Fruit fly (Drosophila melanogaster) whole organism, embryonic: Measurements from ENCODE around the gene SmD2.

Experiments
- BEAF-32 ChIP-seq: fragments of 200-800 bp; sonication (Bioruptor generic); optimal IDR thresholded peaks from 3 replicates; lab custom pipeline; 2017; ENCODE audit warnings: missing biosample characterization, missing genetic modification characterization, mild to moderate bottlenecking, moderate library complexity, missing genetic modification reagents
- Bgb ChIP-seq: fragments of 200-800 bp; sonication (Bioruptor generic); IDR thresholded peaks from 2 replicates; pipeline ENCODE4 v1.3.6; 2022; ENCODE audit warnings: missing biosample characterization, missing genetic modification characterization; ENCODE audit not compliant: partially characterized antibody
- CG10147 ChIP-seq: fragments of 200-800 bp; sonication (Bioruptor generic); optimal IDR thresholded peaks from 2 replicates; lab custom pipeline; 2019; ENCODE audit warnings: missing biosample characterization, mild to moderate bottlenecking, missing genetic modification characterization, moderate library complexity
- CG10366 ChIP-seq: fragments of 200-800 bp; sonication (Bioruptor generic); IDR thresholded peaks from 2 replicates; pipeline ENCODE4 v1.3.6; 2022; ENCODE audit warnings: missing biosample characterization, missing genetic modification characterization
- CG10654 ChIP-seq: fragments of 200-800 bp; sonication (Bioruptor generic); optimal IDR thresholded peaks from 2 replicates; lab custom pipeline; 2016; ENCODE audit warnings: missing biosample characterization, missing genetic modification characterization
- CG11398 ChIP-seq: fragments of 200-800 bp; sonication (Bioruptor generic); optimal IDR thresholded peaks from 2 replicates; lab custom pipeline; 2016; ENCODE audit warnings: missing biosample characterization, missing genetic modification characterization
- CG1233 ChIP-seq: fragments of 200-800 bp; sonication (Bioruptor generic); optimal IDR thresholded peaks from 4 replicates; lab custom pipeline; 2018; ENCODE audit warnings: missing biosample characterization, mild to moderate bottlenecking, missing genetic modification characterization
- CG12391 ChIP-seq: fragments of 200-800 bp; sonication (Bioruptor generic); optimal IDR thresholded peaks from 3 replicates; lab custom pipeline; 2018; ENCODE audit warnings: missing biosample characterization, mild to moderate bottlenecking, missing genetic modification characterization, moderate library complexity
- CG13775 ChIP-seq: fragments of 200-800 bp; sonication (Bioruptor generic); optimal IDR thresholded peaks from 3 replicates; lab custom pipeline; 2017; ENCODE audit warnings: missing biosample characterization, mild to moderate bottlenecking, missing genetic modification characterization
- CG14050 ChIP-seq: fragments of 200-800 bp; sonication (Bioruptor generic); IDR thresholded peaks from 3 replicates; pipeline ENCODE4 v1.3.6; 2022; ENCODE audit warnings: missing biosample characterization, missing genetic modification characterization
- CG17359 ChIP-seq: fragments of 200-800 bp; sonication (Bioruptor generic); optimal IDR thresholded peaks from 3 replicates; lab custom pipeline; 2018; ENCODE audit warnings: missing biosample characterization, mild to moderate bottlenecking, missing genetic modification characterization, moderate library complexity
- CG17568 ChIP-seq: fragments of 200-800 bp; sonication (Bioruptor generic); optimal IDR thresholded peaks from 2 replicates; lab custom pipeline; 2018; ENCODE audit warnings: missing biosample characterization, mild to moderate bottlenecking, missing genetic modification characterization, moderate library complexity
- CG3065 ChIP-seq: fragments of 200-800 bp; sonication (Bioruptor generic); optimal IDR thresholded peaks from 2 replicates; lab custom pipeline; 2016; ENCODE audit warnings: missing biosample characterization, missing genetic modification characterization
- CG3726 ChIP-seq: fragments of 200-800 bp; sonication (Bioruptor generic); IDR thresholded peaks from 3 replicates; pipeline ENCODE4, ENCODE4 v1.3.6; 2022; ENCODE audit warnings: missing biosample characterization, missing genetic modification characterization
- CG4730 ChIP-seq: fragments of 200-800 bp; sonication (Bioruptor generic); IDR thresholded peaks from 2 replicates; pipeline ENCODE4 v1.3.6; 2022; ENCODE audit warnings: missing biosample characterization, missing genetic modification characterization
- CG5953 ChIP-seq: fragments of 200-800 bp; sonication (Bioruptor generic); IDR thresholded peaks from 2 replicates; pipeline ENCODE4 v1.3.6; 2022; ENCODE audit warnings: missing biosample characterization, missing genetic modification characterization
- CG6175 ChIP-seq: fragments of 200-800 bp; sonication (Bioruptor generic); IDR thresholded peaks from 3 replicates; pipeline ENCODE4 v1.3.6; 2022; ENCODE audit warnings: missing biosample characterization, missing genetic modification characterization
- CG6272 ChIP-seq: fragments of 200-800 bp; sonication (Bioruptor generic); IDR thresholded peaks from 2 replicates; pipeline ENCODE4 v1.3.6; 2022; ENCODE audit warnings: missing biosample characterization, missing genetic modification characterization
- CG7271 ChIP-seq: fragments of 200-800 bp; sonication (Bioruptor generic); optimal IDR thresholded peaks from 2 replicates; lab custom pipeline; 2018; ENCODE audit warnings: missing biosample characterization, mild to moderate bottlenecking, missing genetic modification characterization, moderate library complexity
- CG7372 ChIP-seq: fragments of 200-800 bp; sonication (Bioruptor generic); IDR thresholded peaks from 2 replicates; pipeline ENCODE4 v1.3.6; 2022; ENCODE audit warnings: missing biosample characterization, missing genetic modification characterization
- CG7963 ChIP-seq: fragments of 200-800 bp; sonication (Bioruptor generic); IDR thresholded peaks from 3 replicates; pipeline ENCODE4 v1.3.6; 2022; ENCODE audit warnings: missing biosample characterization, missing genetic modification characterization; ENCODE audit not compliant: partially characterized antibody
- CG8089 ChIP-seq: fragments of 200-800 bp; sonication (Bioruptor generic); optimal IDR thresholded peaks from 3 replicates; lab custom pipeline; 2016; ENCODE audit warnings: missing biosample characterization, missing genetic modification characterization
- CG8765 ChIP-seq: fragments of 200-800 bp; sonication (Bioruptor generic); IDR thresholded peaks from 2 replicates; pipeline ENCODE4 v1.3.6; 2022; ENCODE audit warnings: missing biosample characterization, missing genetic modification characterization
- CG8924 ChIP-seq: fragments of 200-800 bp; optimal IDR thresholded peaks from 3 replicates; lab custom pipeline; 2019; ENCODE audit warnings: missing biosample characterization, mild to moderate bottlenecking, missing genetic modification characterization, moderate library complexity
- CG9797 ChIP-seq: fragments of 200-800 bp; sonication (Bioruptor generic); optimal IDR thresholded peaks from 3 replicates; lab custom pipeline; 2018; ENCODE audit warnings: missing biosample characterization, mild to moderate bottlenecking, missing genetic modification characterization
- CkIIα-i1 ChIP-seq: fragments of 200-800 bp; sonication (Bioruptor generic); IDR thresholded peaks from 2 replicates; pipeline ENCODE4 v1.3.6; 2022; ENCODE audit warnings: missing biosample characterization, missing genetic modification characterization
- D19B ChIP-seq: fragments of 200-800 bp; sonication (Bioruptor generic); optimal IDR thresholded peaks from 2 replicates; lab custom pipeline; 2017; ENCODE audit warnings: missing biosample characterization, mild to moderate bottlenecking, missing genetic modification characterization
- Jarid2 ChIP-seq: fragments of 200-800 bp; sonication (Bioruptor generic); optimal IDR thresholded peaks from 3 replicates; lab custom pipeline; 2017; ENCODE audit warnings: mild to moderate bottlenecking, missing biosample characterization, missing genetic modification reagents, missing genetic modification characterization
- Lhr ChIP-seq: fragments of 200-800 bp; sonication (Bioruptor generic); optimal IDR thresholded peaks from 3 replicates; lab custom pipeline; 2017; ENCODE audit warnings: mild to moderate bottlenecking, missing biosample characterization, missing genetic modification reagents, missing genetic modification characterization
- Mad ChIP-seq: fragments of 200-800 bp; sonication (Bioruptor generic); optimal IDR thresholded peaks from 2 replicates; lab custom pipeline; 2016; ENCODE audit warnings: missing biosample characterization, missing genetic modification characterization
- Med ChIP-seq: fragments of 200-800 bp; sonication (Bioruptor generic); peaks from one replicate; lab custom pipeline; 2016; ENCODE audit warnings: missing biosample characterization, missing genetic modification characterization, mild to moderate bottlenecking, inconsistent platforms, moderate library complexity
- Meics ChIP-seq: fragments of 200-800 bp; sonication (Bioruptor generic); optimal IDR thresholded peaks from 2 replicates; lab custom pipeline; 2017; ENCODE audit warnings: missing biosample characterization, mild to moderate bottlenecking, missing genetic modification characterization
- Myb ChIP-seq: fragments of 200-800 bp; sonication (Bioruptor generic); optimal IDR thresholded peaks from 2 replicates; lab custom pipeline; 2016; ENCODE audit warnings: missing biosample characterization, missing genetic modification characterization
- Optix ChIP-seq: fragments of 200-800 bp; sonication (Bioruptor generic); IDR thresholded peaks from 3 replicates; pipeline ENCODE4 v1.3.6; 2022; ENCODE audit warnings: missing biosample characterization, missing genetic modification characterization
- Sox102F ChIP-seq: fragments of 200-800 bp; sonication (Bioruptor generic); optimal IDR thresholded peaks from 2 replicates; lab custom pipeline; 2018; ENCODE audit warnings: missing biosample characterization, mild to moderate bottlenecking, missing genetic modification characterization, moderate library complexity
- btn ChIP-seq: fragments of 200-800 bp; sonication (Bioruptor generic); optimal IDR thresholded peaks from 2 replicates; lab custom pipeline; 2016; ENCODE audit warnings: missing biosample characterization, missing genetic modification characterization
- chif ChIP-seq, 2 experiments: fragments of 200-800 bp; sonication (Bioruptor generic); optimal IDR thresholded peaks; 3 replicates each; lab custom pipeline; 2016; ENCODE audit warnings: missing biosample characterization in 2 of 2, missing genetic modification characterization in 2 of 2
- corto ChIP-seq: fragments of 200-800 bp; sonication (Bioruptor generic); optimal IDR thresholded peaks from 2 replicates; lab custom pipeline; 2016; ENCODE audit warnings: missing biosample characterization, mild to moderate bottlenecking, missing genetic modification characterization, moderate library complexity
- dati ChIP-seq: fragments of 200-800 bp; sonication (Bioruptor generic); IDR thresholded peaks from 2 replicates; pipeline ENCODE4 v1.3.6; 2022; ENCODE audit warnings: missing biosample characterization, missing genetic modification characterization
- dimm ChIP-seq: fragments of 200-800 bp; sonication (Bioruptor generic); IDR thresholded peaks from 2 replicates; pipeline ENCODE4 v1.3.6; 2022; ENCODE audit warnings: missing biosample characterization, missing genetic modification characterization
- gem ChIP-seq: fragments of 200-800 bp; sonication (Bioruptor generic); optimal IDR thresholded peaks from 2 replicates; lab custom pipeline; 2019; ENCODE audit warnings: missing biosample characterization, mild to moderate bottlenecking, missing genetic modification characterization, moderate library complexity
- gfzf ChIP-seq: fragments of 200-800 bp; sonication (Bioruptor generic); optimal IDR thresholded peaks from 2 replicates; lab custom pipeline; 2016; ENCODE audit warnings: missing biosample characterization, mild to moderate bottlenecking, missing genetic modification characterization, moderate library complexity
- hb ChIP-seq: fragments of 200-800 bp; sonication (Bioruptor generic); IDR thresholded peaks from 3 replicates; pipeline ENCODE4 v1.3.6; 2022; ENCODE audit warnings: missing biosample characterization, missing genetic modification characterization; ENCODE audit not compliant: partially characterized antibody
- jigr1 ChIP-seq: fragments of 200-800 bp; sonication (Bioruptor generic); IDR thresholded peaks from 3 replicates; pipeline ENCODE4 v1.3.6; 2022; ENCODE audit warnings: missing biosample characterization, missing genetic modification characterization
- jing ChIP-seq: fragments of 200-800 bp; sonication (Bioruptor generic); optimal IDR thresholded peaks from 2 replicates; lab custom pipeline; 2018; ENCODE audit warnings: missing biosample characterization, mild to moderate bottlenecking, missing genetic modification characterization
- lov ChIP-seq, 2 experiments: fragments of 200-800 bp in 1 of 2; fragments of >200 bp in 1 of 2; sonication (Bioruptor generic) in 1 of 2; IDR thresholded peaks in 1 of 2; optimal IDR thresholded peaks in 1 of 2; 2 replicates in 1 of 2; 3 replicates in 1 of 2; pipeline versions ENCODE4 v1.3.6 to Lab custom; 2017 to 2022; ENCODE audit warnings: missing biosample characterization in 1 of 2, missing genetic modification characterization in 1 of 2
- pros ChIP-seq: fragments of 200-800 bp; sonication (Bioruptor generic); optimal IDR thresholded peaks from 3 replicates; lab custom pipeline; 2019; ENCODE audit warnings: missing biosample characterization, mild to moderate bottlenecking, missing genetic modification characterization, moderate library complexity
- pzg ChIP-seq: fragments of 200-800 bp; sonication (Bioruptor generic); optimal IDR thresholded peaks from 3 replicates; lab custom pipeline; 2018; ENCODE audit warnings: missing biosample characterization, mild to moderate bottlenecking, missing genetic modification characterization, moderate library complexity
- sens ChIP-seq: fragments of 200-800 bp; sonication (Bioruptor generic); peaks from one replicate; lab custom pipeline; 2016; ENCODE audit warnings: missing biosample characterization, missing genetic modification characterization
- sug ChIP-seq: fragments of 200-800 bp; optimal IDR thresholded peaks from 2 replicates; lab custom pipeline; 2019; ENCODE audit warnings: missing biosample characterization, mild to moderate bottlenecking, missing genetic modification characterization, moderate library complexity
- wdn ChIP-seq: fragments of 200-800 bp; sonication (Bioruptor generic); IDR thresholded peaks from 2 replicates; pipeline ENCODE4 v1.3.6; 2022; ENCODE audit warnings: missing biosample characterization, missing genetic modification characterization

SmD2 gene

dm6 chr3R:6345814-6346213 lies at the start of gene SmD2, which contains the start of gene CG18048 (continued):
- TF ChIP-seq Lhr (GFP tag; lab: Kevin White, UChicago), result peak; percentile 57
- no peak for TF ChIP-seq CG5953 (GFP tag; lab: Robert Waterston, UW)
- TF ChIP-seq CG6175, result no peak
- peak; percentile 13 for TF ChIP-seq Meics (GFP tag; lab: Kevin White, UChicago)
- TF ChIP-seq gfzf (GFP tag; lab: Kevin White, UChicago), result peak; percentile 86
- TF ChIP-seq lov (optimal IDR thresholded peaks at IDR 0.05; lab: Kevin White, UChicago), result no peak
- TF ChIP-seq lov (GFP tag; IDR thresholded peaks at IDR 0.05; lab: Robert Waterston, UW), result no peak
- no peak for TF ChIP-seq dimm (GFP tag; lab: Robert Waterston, UW)
- peak; percentile 57; the same call in 1 of the 3 replicates for TF ChIP-seq hb
- TF ChIP-seq Myb (GFP tag; lab: Kevin White, UChicago), result peak; percentile 61
- no peak for TF ChIP-seq CG4730 (GFP tag; lab: Robert Waterston, UW)
- TF ChIP-seq corto (GFP tag; lab: Kevin White, UChicago), result no peak
- TF ChIP-seq Optix (GFP tag; lab: Robert Waterston, UW), result no peak
- TF ChIP-seq Jarid2, result no peak
- peak; percentile 71 for TF ChIP-seq Bgb (GFP tag; lab: Robert Waterston, UW)
- no peak for TF ChIP-seq CG8089 (GFP tag; lab: Kevin White, UChicago)
- peak; percentile 10 for TF ChIP-seq Med (GFP tag; lab: Kevin White, UChicago)
- TF ChIP-seq CG12391 (tag; lab: Kevin White, UChicago), result peak; percentile 44
- no peak for TF ChIP-seq jing
- no peak for TF ChIP-seq pros (GFP tag; lab: Kevin White, UChicago)
- TF ChIP-seq CG8765 (GFP tag; lab: Robert Waterston, UW), result no peak
- no peak for TF ChIP-seq CG10147 (GFP tag; lab: Kevin White, UChicago)
- TF ChIP-seq chif (GFP tag; optimal IDR thresholded peaks at IDR 0.05; lab: Kevin White, UChicago), result no peak
- TF ChIP-seq CkIIα-i1 (GFP tag; lab: Robert Waterston, UW), result no peak
- TF ChIP-seq D19B (GFP tag; lab: Kevin White, UChicago), result no peak
- TF ChIP-seq gem (tag; lab: Kevin White, UChicago), result peak; percentile 46
- no peak for TF ChIP-seq Mad (GFP tag; lab: Kevin White, UChicago)
- no peak for TF ChIP-seq CG7372
- TF ChIP-seq jigr1 (GFP tag; lab: Robert Waterston, UW), result no peak
- no peak for TF ChIP-seq CG6272
- peak; percentile 69 for TF ChIP-seq pzg
- TF ChIP-seq CG7963, result no peak
- TF ChIP-seq dati (GFP tag; lab: Robert Waterston, UW), result no peak
- TF ChIP-seq sens (GFP tag; lab: Kevin White, UChicago), result peak; percentile 27
- no peak for TF ChIP-seq btn (GFP tag; lab: Kevin White, UChicago)
- TF ChIP-seq Sox102F (GFP tag; lab: Kevin White, UChicago), result no peak
- no peak for TF ChIP-seq CG1233 (GFP tag; lab: Kevin White, UChicago)
- no peak for TF ChIP-seq CG14050
- no peak for TF ChIP-seq CG10654
- no peak for TF ChIP-seq CG3726 (GFP tag; lab: Robert Waterston, UW)
- TF ChIP-seq CG8924 (tag; lab: Kevin White, UChicago), result no peak
- peak; percentile 88 for TF ChIP-seq CG9797 (GFP tag; lab: Kevin White, UChicago)
- TF ChIP-seq CG3065 (GFP tag; lab: Kevin White, UChicago), result no peak
- peak; percentile 88 for TF ChIP-seq BEAF-32 (GFP tag; lab: Kevin White, UChicago)
- TF ChIP-seq CG17359 (tag; lab: Kevin White, UChicago), result no peak
- TF ChIP-seq CG17568 (GFP tag; lab: Kevin White, UChicago), result no peak
- no peak for TF ChIP-seq CG7271 (tag; lab: Kevin White, UChicago)
- TF ChIP-seq CG11398, result no peak
- TF ChIP-seq wdn (GFP tag; lab: Robert Waterston, UW), result no peak
- peak; percentile 27 for TF ChIP-seq CG13775 (GFP tag; lab: Kevin White, UChicago)
- peak; percentile 40 for TF ChIP-seq sug (tag; lab: Kevin White, UChicago)
- TF ChIP-seq CG10366 (GFP tag; lab: Robert Waterston, UW), result no peak
